Fruit fly (Drosophila melanogaster) whole organism, embryonic: ENCODE data around the gene Irc.

ENCODE experiments used
- CG11085 ChIP-seq: fragments of 200-800 bp; sonication (Bioruptor generic); IDR thresholded peaks from 2 replicates; pipeline ENCODE4 v1.3.6; 2022; ENCODE audit warnings: missing biosample characterization, missing genetic modification characterization
- CG11247 ChIP-seq: fragments of 200-800 bp; sonication (Bioruptor generic); IDR thresholded peaks from 2 replicates; pipeline ENCODE4 v1.3.6; 2022; ENCODE audit warnings: missing biosample characterization, missing genetic modification characterization
- CG11504 ChIP-seq: fragments of 200-800 bp; sonication (Bioruptor generic); optimal IDR thresholded peaks from 3 replicates; lab custom pipeline; 2019; ENCODE audit warnings: missing biosample characterization, mild to moderate bottlenecking, missing genetic modification characterization, moderate library complexity
- CG11560 ChIP-seq: fragments of 200-800 bp; sonication (Bioruptor generic); IDR thresholded peaks from 3 replicates; pipeline ENCODE4 v1.3.6; 2022; ENCODE audit warnings: missing biosample characterization, missing genetic modification characterization
- CG12391 ChIP-seq: fragments of 200-800 bp; sonication (Bioruptor generic); optimal IDR thresholded peaks from 3 replicates; lab custom pipeline; 2018; ENCODE audit warnings: missing biosample characterization, mild to moderate bottlenecking, missing genetic modification characterization, moderate library complexity
- CG12942 ChIP-seq: fragments of 200-800 bp; sonication (Bioruptor generic); optimal IDR thresholded peaks from 3 replicates; lab custom pipeline; 2016; ENCODE audit warnings: missing biosample characterization, missing genetic modification characterization
- CG13123 ChIP-seq: fragments of 200-800 bp; sonication (Bioruptor generic); optimal IDR thresholded peaks from 2 replicates; lab custom pipeline; 2016; ENCODE audit warnings: missing biosample characterization, missing genetic modification characterization
- CG15269 ChIP-seq: fragments of 200-800 bp; sonication (Bioruptor generic); optimal IDR thresholded peaks from 2 replicates; lab custom pipeline; 2018; ENCODE audit warnings: missing biosample characterization, mild to moderate bottlenecking, missing genetic modification characterization, moderate library complexity
- CG15514 ChIP-seq: fragments of 200-800 bp; sonication (Bioruptor generic); optimal IDR thresholded peaks from 3 replicates; lab custom pipeline; 2017; ENCODE audit warnings: missing biosample characterization, missing genetic modification characterization, mild to moderate bottlenecking, moderate library complexity, missing genetic modification reagents
- CG15696 ChIP-seq: fragments of 200-800 bp; sonication (Bioruptor generic); optimal IDR thresholded peaks from 2 replicates; lab custom pipeline; 2019; ENCODE audit warnings: missing biosample characterization, mild to moderate bottlenecking, missing genetic modification characterization, moderate library complexity
- CG16815 ChIP-seq: fragments of 200-800 bp; sonication (Bioruptor generic); optimal IDR thresholded peaks from 3 replicates; lab custom pipeline; 2017; ENCODE audit warnings: missing biosample characterization, mild to moderate bottlenecking, missing genetic modification characterization
- CG17361 ChIP-seq: fragments of 200-800 bp; sonication (Bioruptor generic); IDR thresholded peaks from 3 replicates; pipeline ENCODE4 v1.3.6; 2022; ENCODE audit warnings: missing biosample characterization, missing genetic modification characterization
- CG17568 ChIP-seq: fragments of 200-800 bp; sonication (Bioruptor generic); optimal IDR thresholded peaks from 2 replicates; lab custom pipeline; 2018; ENCODE audit warnings: missing biosample characterization, mild to moderate bottlenecking, missing genetic modification characterization, moderate library complexity
- CG17912 ChIP-seq: fragments of 200-800 bp; sonication (Bioruptor generic); optimal IDR thresholded peaks from 2 replicates; lab custom pipeline; 2018; ENCODE audit warnings: missing biosample characterization, mild to moderate bottlenecking, missing genetic modification characterization
- CG18262 ChIP-seq: fragments of 200-800 bp; optimal IDR thresholded peaks from 3 replicates; lab custom pipeline; 2019; ENCODE audit warnings: missing biosample characterization, mild to moderate bottlenecking, missing genetic modification characterization, moderate library complexity
- CG2199 ChIP-seq: fragments of 200-800 bp; sonication (Bioruptor generic); IDR thresholded peaks from 3 replicates; pipeline ENCODE4 v1.3.6; 2022; ENCODE audit warnings: missing biosample characterization, missing genetic modification characterization
- CG31224 ChIP-seq: fragments of 200-800 bp; sonication (Bioruptor generic); IDR thresholded peaks from 2 replicates; pipeline ENCODE4 v1.3.6; 2022; ENCODE audit warnings: missing biosample characterization, missing genetic modification characterization
- CG33213 ChIP-seq: fragments of 200-800 bp; sonication (Bioruptor generic); optimal IDR thresholded peaks from 3 replicates; lab custom pipeline; 2016; ENCODE audit warnings: missing biosample characterization, missing genetic modification characterization
- CG7928 ChIP-seq: fragments of 200-800 bp; sonication (Bioruptor generic); optimal IDR thresholded peaks from 2 replicates; lab custom pipeline; 2017; ENCODE audit warnings: missing biosample characterization, mild to moderate bottlenecking, missing genetic modification characterization
- CG8478 ChIP-seq: fragments of >200 bp; optimal IDR thresholded peaks from 2 replicates; lab custom pipeline; 2018
- CG9817 ChIP-seq: fragments of 200-800 bp; sonication (Bioruptor generic); optimal IDR thresholded peaks from 2 replicates; lab custom pipeline; 2018; ENCODE audit warnings: missing biosample characterization, mild to moderate bottlenecking, missing genetic modification characterization, moderate library complexity
- CrebB ChIP-seq: fragments of 200-800 bp; sonication (Bioruptor generic); optimal IDR thresholded peaks from 3 replicates; lab custom pipeline; 2018; ENCODE audit warnings: missing biosample characterization, mild to moderate bottlenecking, missing genetic modification characterization
- D ChIP-seq, 2 experiments: fragments of 200-800 bp in 1 of 2; fragments of >200 bp in 1 of 2; sonication (Bioruptor generic) in 1 of 2; optimal IDR thresholded peaks; 2 replicates in 1 of 2; 3 replicates in 1 of 2; lab custom pipeline; 2017; ENCODE audit warnings: mild to moderate bottlenecking in 1 of 2, missing biosample characterization in 1 of 2, missing genetic modification characterization in 1 of 2, missing genetic modification reagents in 1 of 2
- Dip2 ChIP-seq: fragments of 200-800 bp; sonication (Bioruptor generic); IDR thresholded peaks from 2 replicates; pipeline ENCODE4 v1.3.6; 2022; ENCODE audit warnings: missing biosample characterization, missing genetic modification characterization
- GATAe ChIP-seq: fragments of 200-800 bp; sonication (Bioruptor generic); conservative IDR thresholded peaks from 2 replicates; pipeline ENCODE4 v1.3.6; 2022; ENCODE audit warnings: missing biosample characterization, missing genetic modification characterization
- Gsc ChIP-seq: fragments of 200-800 bp; sonication (Bioruptor generic); IDR thresholded peaks from 2 replicates; pipeline ENCODE4 v1.3.6; 2022; ENCODE audit warnings: missing biosample characterization, missing genetic modification characterization
- HmgZ ChIP-seq: fragments of 200-800 bp; sonication (Bioruptor generic); optimal IDR thresholded peaks from 2 replicates; lab custom pipeline; 2018; ENCODE audit warnings: missing biosample characterization, mild to moderate bottlenecking, missing genetic modification characterization
- Mad ChIP-seq: fragments of 200-800 bp; sonication (Bioruptor generic); optimal IDR thresholded peaks from 2 replicates; lab custom pipeline; 2016; ENCODE audit warnings: missing biosample characterization, missing genetic modification characterization
- ac ChIP-seq: fragments of 200-800 bp; sonication (Bioruptor generic); optimal IDR thresholded peaks from 3 replicates; lab custom pipeline; 2017; ENCODE audit warnings: missing biosample characterization, mild to moderate bottlenecking, missing genetic modification characterization
- al ChIP-seq: fragments of 200-800 bp; sonication (Bioruptor generic); IDR thresholded peaks from 2 replicates; pipeline ENCODE4 v1.3.6; 2022; ENCODE audit warnings: missing biosample characterization, missing genetic modification characterization
- amos ChIP-seq: fragments of 200-800 bp; sonication (Bioruptor generic); IDR thresholded peaks from 2 replicates; pipeline ENCODE4 v1.3.6; 2022; ENCODE audit warnings: missing biosample characterization, missing genetic modification characterization; ENCODE audit not compliant: partially characterized antibody
- ash1 ChIP-seq: fragments of 200-800 bp; sonication (Bioruptor generic); optimal IDR thresholded peaks from 2 replicates; lab custom pipeline; 2018; ENCODE audit warnings: missing biosample characterization, mild to moderate bottlenecking, missing genetic modification characterization
- cas ChIP-seq: fragments of 200-800 bp; sonication (Bioruptor generic); IDR thresholded peaks from 2 replicates; pipeline ENCODE4 v1.3.6; 2022; ENCODE audit warnings: missing biosample characterization, missing genetic modification characterization
- chinmo ChIP-seq: fragments of 200-800 bp; sonication (Bioruptor generic); IDR thresholded peaks from 4 replicates; pipeline ENCODE4 v1.3.6; 2022; ENCODE audit warnings: missing biosample characterization, missing genetic modification characterization; ENCODE audit not compliant: partially characterized antibody
- danr ChIP-seq: fragments of 200-800 bp; sonication (Bioruptor generic); IDR thresholded peaks from 2 replicates; pipeline ENCODE4 v1.3.6; 2022; ENCODE audit warnings: missing biosample characterization, missing genetic modification characterization
- en ChIP-seq: fragments of 200-800 bp; sonication (Bioruptor generic); optimal IDR thresholded peaks from 2 replicates; lab custom pipeline; 2016; ENCODE audit warnings: missing biosample characterization, missing genetic modification characterization
- fd64A ChIP-seq: fragments of 200-800 bp; sonication (Bioruptor generic); optimal IDR thresholded peaks from 3 replicates; lab custom pipeline; 2018; ENCODE audit warnings: missing biosample characterization, mild to moderate bottlenecking, missing genetic modification characterization
- gem ChIP-seq: fragments of 200-800 bp; sonication (Bioruptor generic); optimal IDR thresholded peaks from 2 replicates; lab custom pipeline; 2019; ENCODE audit warnings: missing biosample characterization, mild to moderate bottlenecking, missing genetic modification characterization, moderate library complexity
- lbe ChIP-seq: fragments of 200-800 bp; sonication (Bioruptor generic); optimal IDR thresholded peaks from 2 replicates; lab custom pipeline; 2016; ENCODE audit warnings: missing biosample characterization, mild to moderate bottlenecking, missing genetic modification characterization
- nerfin-2 ChIP-seq: fragments of 200-800 bp; sonication (Bioruptor generic); IDR thresholded peaks from 2 replicates; pipeline ENCODE4 v1.3.6; 2022; ENCODE audit warnings: missing biosample characterization, missing genetic modification characterization; ENCODE audit not compliant: partially characterized antibody
- nmo ChIP-seq: fragments of 200-800 bp; sonication (Bioruptor generic); optimal IDR thresholded peaks from 2 replicates; lab custom pipeline; 2018; ENCODE audit warnings: missing biosample characterization, mild to moderate bottlenecking, missing genetic modification characterization, moderate library complexity
- oc ChIP-seq: fragments of 200-800 bp; sonication (Bioruptor generic); optimal IDR thresholded peaks from 2 replicates; lab custom pipeline; 2018; ENCODE audit warnings: missing biosample characterization, mild to moderate bottlenecking, missing genetic modification characterization, moderate library complexity
- onecut ChIP-seq: fragments of 200-800 bp; sonication (Bioruptor generic); IDR thresholded peaks from 2 replicates; pipeline ENCODE4 v1.3.6; 2022; ENCODE audit warnings: missing biosample characterization, missing genetic modification characterization
- ranshi ChIP-seq: fragments of 200-800 bp; sonication (Bioruptor generic); IDR thresholded peaks from 2 replicates; pipeline ENCODE4 v1.3.6; 2022; ENCODE audit warnings: missing biosample characterization, missing genetic modification characterization
- sens-2 ChIP-seq: fragments of 200-800 bp; sonication (Bioruptor generic); IDR thresholded peaks from 2 replicates; pipeline ENCODE4 v1.3.6; 2022; ENCODE audit warnings: missing biosample characterization, missing genetic modification characterization
- sim ChIP-seq: fragments of 200-800 bp; sonication (Bioruptor generic); IDR thresholded peaks from 2 replicates; pipeline ENCODE4 v1.3.6; 2022; ENCODE audit warnings: missing biosample characterization, missing genetic modification characterization
- tap ChIP-seq: fragments of 200-800 bp; optimal IDR thresholded peaks from 3 replicates; lab custom pipeline; 2019; ENCODE audit warnings: missing biosample characterization, mild to moderate bottlenecking, missing genetic modification characterization, moderate library complexity
- tgo ChIP-seq: fragments of 200-800 bp; sonication (Bioruptor generic); IDR thresholded peaks from 3 replicates; pipeline ENCODE4 v1.3.6; 2022; ENCODE audit warnings: missing biosample characterization, missing genetic modification characterization
- trh ChIP-seq: fragments of 200-800 bp; sonication (Bioruptor generic); optimal IDR thresholded peaks from 2 replicates; lab custom pipeline; 2016; ENCODE audit warnings: missing biosample characterization, missing genetic modification characterization
- yki ChIP-seq: fragments of >200 bp; optimal IDR thresholded peaks from 3 replicates; lab custom pipeline; 2018

The Irc gene

DNA sequence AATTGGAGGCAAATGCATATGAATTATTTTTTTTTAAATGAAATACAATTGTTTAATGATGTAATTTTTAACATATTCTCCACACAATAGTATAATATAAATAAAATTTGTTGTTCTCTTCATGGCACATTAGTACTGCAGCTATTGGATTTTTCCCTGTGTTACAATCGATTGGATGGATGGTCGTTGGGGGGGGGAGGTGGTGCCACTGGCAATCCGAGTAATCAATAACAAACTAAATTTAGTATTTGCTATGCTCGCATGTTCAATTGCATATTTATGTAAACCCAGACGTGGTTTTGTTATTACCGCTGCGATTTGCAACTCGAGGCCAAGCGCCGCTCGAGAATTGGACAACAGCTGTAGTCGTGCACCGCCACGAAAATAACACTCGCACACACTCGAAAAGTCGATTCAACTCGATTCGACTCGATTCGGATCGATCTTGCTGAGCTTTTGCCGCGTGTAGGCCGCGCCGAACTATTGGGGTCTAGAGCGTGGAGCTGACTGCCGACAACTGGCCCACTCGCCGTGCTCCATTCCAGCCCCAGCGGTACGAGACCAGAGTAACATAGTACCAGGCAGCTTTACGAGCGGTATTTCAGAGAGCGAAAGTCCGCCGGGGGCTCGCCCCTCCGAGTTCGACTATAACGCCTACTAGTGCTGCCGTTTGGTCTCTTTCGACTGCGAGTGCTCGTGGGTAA is 15.3 kb upstream of the Irc start, which contains the start of gene CG18622 (continued):
- peak; percentile 1 for TF ChIP-seq D (optimal IDR thresholded peaks at IDR 0.05; lab: Kevin White, UChicago)
- TF ChIP-seq D (GFP tag; optimal IDR thresholded peaks at IDR 0.05; lab: Kevin White, UChicago): no peak
- TF ChIP-seq danr (GFP tag; lab: Robert Waterston, UW): no peak
- no peak for TF ChIP-seq ac (GFP tag; lab: Kevin White, UChicago)
- TF ChIP-seq CrebB (tag; lab: Kevin White, UChicago): no peak
- TF ChIP-seq CG15514: peak; percentile 30
- TF ChIP-seq CG8478 (lab: Kevin White, UChicago): no peak
- no peak for TF ChIP-seq GATAe (GFP tag; lab: Robert Waterston, UW)
- TF ChIP-seq CG33213 (GFP tag; lab: Kevin White, UChicago): no peak
- peak; percentile 46 for TF ChIP-seq gem (tag; lab: Kevin White, UChicago)
- no peak for TF ChIP-seq CG16815
- no peak for TF ChIP-seq Mad (GFP tag; lab: Kevin White, UChicago)
- TF ChIP-seq CG11504 (tag; lab: Kevin White, UChicago): peak; percentile 45
- no peak for TF ChIP-seq CG15269
- TF ChIP-seq trh (GFP tag; lab: Kevin White, UChicago): no peak
- TF ChIP-seq CG11085 (GFP tag; lab: Robert Waterston, UW): no peak
- peak; percentile 12 for TF ChIP-seq nmo
- no peak for TF ChIP-seq CG11247
- no peak for TF ChIP-seq sim
- peak; percentile 30 for TF ChIP-seq HmgZ (tag; lab: Kevin White, UChicago)
- no peak for TF ChIP-seq cas
- TF ChIP-seq CG31224 (GFP tag; lab: Robert Waterston, UW): no peak
- TF ChIP-seq en (GFP tag; lab: Kevin White, UChicago): no peak
- TF ChIP-seq tgo (GFP tag; lab: Robert Waterston, UW): no peak
- TF ChIP-seq nerfin-2 (GFP tag; lab: Robert Waterston, UW): 0 out of 2 replicates have a peak, but pooled peaks have one; percentile 19
- no peak for TF ChIP-seq CG12942 (GFP tag; lab: Kevin White, UChicago)
- no peak for TF ChIP-seq CG17912
- TF ChIP-seq lbe: no peak
- no peak for TF ChIP-seq CG17568 (GFP tag; lab: Kevin White, UChicago)
- no peak for TF ChIP-seq CG12391 (tag; lab: Kevin White, UChicago)
- TF ChIP-seq fd64A: no peak
- 0 out of 3 replicates have a peak, but pooled peaks have one; percentile 6 for TF ChIP-seq CG11560 (tag; lab: Robert Waterston, UW)
- no peak; the same call in 2 of the 4 replicates for TF ChIP-seq chinmo
- no peak for TF ChIP-seq Dip2 (GFP tag; lab: Robert Waterston, UW)
- TF ChIP-seq yki (lab: Kevin White, UChicago): no peak
- TF ChIP-seq tap (tag; lab: Kevin White, UChicago): no peak
- no peak for TF ChIP-seq CG13123 (GFP tag; lab: Kevin White, UChicago)
- peak; percentile 51; the same call in 1 of the 2 replicates for TF ChIP-seq amos
- TF ChIP-seq al: no peak
- no peak for TF ChIP-seq Gsc (GFP tag; lab: Robert Waterston, UW)
- peak; percentile 35; the same call in 1 of the 2 replicates for TF ChIP-seq ranshi (GFP tag; lab: Robert Waterston, UW)
- TF ChIP-seq CG17361 (GFP tag; lab: Robert Waterston, UW): peak; percentile 8; the same call in 2 of the 3 replicates
- TF ChIP-seq CG18262 (tag; lab: Kevin White, UChicago): peak; percentile 3
- TF ChIP-seq sens-2 (GFP tag; lab: Robert Waterston, UW): no peak
- no peak for TF ChIP-seq CG9817 (tag; lab: Kevin White, UChicago)
- TF ChIP-seq onecut (GFP tag; lab: Robert Waterston, UW): peak; percentile 41; the same call in 1 of the 2 replicates
- TF ChIP-seq CG7928 (GFP tag; lab: Kevin White, UChicago): no peak
- peak; percentile 34 for TF ChIP-seq oc (tag; lab: Kevin White, UChicago)
- TF ChIP-seq CG15696 (tag; lab: Kevin White, UChicago): no peak
- no peak for TF ChIP-seq ash1 (GFP tag; lab: Kevin White, UChicago)
- TF ChIP-seq CG2199 (GFP tag; lab: Robert Waterston, UW): peak; percentile 11; the same call in 1 of the 3 replicates
